Fruit fly (Drosophila melanogaster) S2 (cell line): ENCODE results near the gene NdufA3.

Source experiments
- CG8478 ChIP-seq: fragments of >200 bp; optimal IDR thresholded peaks from 2 replicates; lab custom pipeline; 2018
- CTCF ChIP-seq, 2 experiments: fragments of >200 bp; optimal IDR thresholded peaks; 2 replicates each; lab custom pipeline; 2018

DNA sequence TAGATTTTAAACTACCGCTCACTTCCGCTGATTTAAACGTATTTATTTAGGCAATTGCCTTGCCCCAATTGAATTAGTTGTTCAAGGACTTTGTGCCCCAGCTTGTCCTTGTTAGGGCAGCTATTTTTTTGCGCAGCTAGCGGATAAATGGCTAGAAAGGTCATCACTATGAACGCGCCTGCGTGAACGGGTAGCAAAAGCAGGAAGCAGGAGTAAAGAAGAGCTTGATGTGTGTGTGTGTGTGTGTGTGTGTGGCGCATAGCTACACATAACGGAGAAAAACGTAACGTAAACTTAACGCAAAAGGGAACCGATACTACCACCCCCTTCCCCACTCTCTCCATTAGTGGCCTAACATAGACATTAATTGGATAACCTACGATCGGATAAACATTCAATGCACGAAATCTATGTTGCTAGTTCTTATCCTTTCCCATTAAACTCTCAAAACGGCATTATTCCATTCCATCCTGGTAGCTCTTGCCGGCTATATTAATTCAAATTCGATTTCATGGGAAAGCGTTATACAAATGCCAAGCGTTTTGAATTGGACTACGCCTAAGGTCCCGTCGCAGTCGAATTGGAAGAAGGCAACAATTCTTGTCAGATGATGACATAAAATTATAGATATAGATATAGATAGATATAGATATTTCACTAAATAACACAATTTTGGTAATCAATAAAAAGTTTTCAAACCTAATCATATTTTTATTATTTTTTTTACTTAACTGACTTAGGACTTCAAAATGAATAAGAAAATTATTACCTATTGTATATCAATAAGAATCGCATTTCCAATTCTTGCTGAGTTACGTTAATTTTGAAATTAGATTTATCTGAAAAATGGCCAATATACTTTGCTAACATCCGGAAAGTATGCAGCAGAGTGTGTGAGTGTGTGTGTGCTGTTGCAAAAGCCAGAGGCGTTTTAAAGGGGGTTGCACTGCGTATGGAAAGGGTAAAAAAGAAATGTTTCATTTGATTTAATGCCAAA, 5.0 kb upstream of the NdufA3 start:
- TF ChIP-seq CG8478 (lab: Kevin White, UChicago): no peak
- TF ChIP-seq CTCF (optimal IDR thresholded peaks at IDR 0.05; lab: Kevin White, UChicago): no peak
